Fruit fly (Drosophila melanogaster) whole organism, pupa: ENCODE results near the gene TotF.

Source experiments
- CG17806 ChIP-seq: fragments of 200-800 bp; sonication (Bioruptor generic); optimal IDR thresholded peaks from 2 replicates; lab custom pipeline; 2018; ENCODE audit warnings: missing biosample characterization, mild to moderate bottlenecking, missing genetic modification characterization, moderate library complexity
- CG32121 ChIP-seq: fragments of 200-800 bp; sonication (Bioruptor generic); IDR thresholded peaks from 2 replicates; pipeline ENCODE4 v1.3.6; 2022; ENCODE audit warnings: missing biosample characterization, missing genetic modification characterization
- Ets98B ChIP-seq: fragments of 200-800 bp; sonication (Bioruptor generic); IDR thresholded peaks from 2 replicates; pipeline ENCODE4 v1.3.6; 2022; ENCODE audit warnings: missing biosample characterization, missing genetic modification characterization
- gl ChIP-seq: fragments of 200-800 bp; sonication (Bioruptor generic); optimal IDR thresholded peaks from 2 replicates; lab custom pipeline; 2018; ENCODE audit warnings: missing biosample characterization, mild to moderate bottlenecking, missing genetic modification characterization
- rn ChIP-seq: fragments of 200-800 bp; sonication (Bioruptor generic); IDR thresholded peaks from 2 replicates; pipeline ENCODE4 v1.3.6; 2022; ENCODE audit warnings: missing biosample characterization, missing genetic modification characterization

DNA sequence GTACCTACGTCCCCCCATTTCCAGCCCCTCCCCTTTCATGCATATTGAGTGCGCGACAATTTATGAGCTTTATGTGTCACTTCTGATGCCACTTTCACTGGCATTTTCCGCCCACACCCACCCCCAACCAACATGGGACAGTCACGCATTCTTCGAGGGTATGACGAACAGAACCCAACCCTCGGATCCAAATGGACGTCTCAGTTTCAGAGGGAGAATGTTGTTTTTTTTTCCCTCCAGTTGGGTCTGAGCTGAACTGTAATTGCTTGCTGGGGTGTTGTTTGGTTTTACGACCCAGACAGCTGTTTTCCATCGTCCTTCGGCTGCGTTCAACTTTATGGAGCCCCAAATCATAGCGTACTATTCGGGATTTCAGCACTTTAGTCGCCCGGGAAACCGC, 11.6 kb upstream of the TotF start:
- no peak for TF ChIP-seq Ets98B (GFP tag; lab: Robert Waterston, UW)
- no peak for TF ChIP-seq rn (GFP tag; lab: Robert Waterston, UW)
- no peak for TF ChIP-seq CG32121 (GFP tag; lab: Robert Waterston, UW)
- no peak for TF ChIP-seq gl (tag; lab: Kevin White, UChicago)
- no peak for TF ChIP-seq CG17806
